Fruit fly (Drosophila melanogaster) whole organism, prepupa: ENCODE data around the gene CG43925.
"Not testable (repeated sequence)": the region's sequence is repeated elsewhere in the genome, so short reads cannot be mapped to it uniquely, and the experiment has no call there.

Experiments
- Blimp-1 ChIP-seq: fragments of 200-800 bp; sonication (Bioruptor generic); optimal IDR thresholded peaks from 3 replicates; lab custom pipeline; 2017; ENCODE audit warnings: missing biosample characterization, missing genetic modification characterization, mild to moderate bottlenecking, moderate library complexity, missing genetic modification reagents
- CG10631 ChIP-seq: fragments of 200-800 bp; sonication (Bioruptor generic); optimal IDR thresholded peaks from 2 replicates; lab custom pipeline; 2016; ENCODE audit warnings: missing biosample characterization, missing genetic modification characterization
- CG11294 ChIP-seq: fragments of 200-800 bp; sonication (Bioruptor generic); IDR thresholded peaks from 2 replicates; pipeline ENCODE4 v1.3.6; 2022; ENCODE audit warnings: missing biosample characterization, missing genetic modification characterization
- CG15336 ChIP-seq: fragments of 200-800 bp; sonication (Bioruptor generic); IDR thresholded peaks from 2 replicates; pipeline ENCODE4 v1.3.6; 2022; ENCODE audit warnings: missing biosample characterization, missing genetic modification characterization
- CG1621 ChIP-seq: fragments of 200-800 bp; sonication (Bioruptor generic); optimal IDR thresholded peaks from 3 replicates; lab custom pipeline; 2018; ENCODE audit warnings: missing biosample characterization, mild to moderate bottlenecking, missing genetic modification characterization
- CG3032 ChIP-seq: fragments of 200-800 bp; optimal IDR thresholded peaks from 2 replicates; lab custom pipeline; 2019; ENCODE audit warnings: missing biosample characterization, mild to moderate bottlenecking, missing genetic modification characterization, moderate library complexity
- CG31627 ChIP-seq: fragments of 200-800 bp; sonication (Bioruptor generic); optimal IDR thresholded peaks from 3 replicates; lab custom pipeline; 2016; ENCODE audit warnings: missing biosample characterization, missing genetic modification characterization
- CG32006 ChIP-seq: fragments of 200-800 bp; sonication (Bioruptor generic); optimal IDR thresholded peaks from 3 replicates; lab custom pipeline; 2017; ENCODE audit warnings: missing biosample characterization, mild to moderate bottlenecking, missing genetic modification characterization
- CG3919 ChIP-seq: fragments of 200-800 bp; sonication (Bioruptor generic); optimal IDR thresholded peaks from 3 replicates; lab custom pipeline; 2016; ENCODE audit warnings: missing biosample characterization, missing genetic modification characterization
- CG4318 ChIP-seq: fragments of 200-800 bp; sonication (Bioruptor generic); optimal IDR thresholded peaks from 3 replicates; lab custom pipeline; 2017; ENCODE audit warnings: missing biosample characterization, mild to moderate bottlenecking, missing genetic modification characterization
- CG6163 ChIP-seq: fragments of 200-800 bp; sonication (Bioruptor generic); IDR thresholded peaks from 3 replicates; pipeline ENCODE4 v1.3.6; 2022; ENCODE audit warnings: missing biosample characterization, missing genetic modification characterization
- CG6792 ChIP-seq: fragments of 200-800 bp; sonication (Bioruptor generic); optimal IDR thresholded peaks from 3 replicates; lab custom pipeline; 2016; ENCODE audit warnings: missing biosample characterization, missing genetic modification characterization
- CG8119 ChIP-seq: fragments of 200-800 bp; sonication (Bioruptor generic); IDR thresholded peaks from 3 replicates; pipeline ENCODE4 v1.3.6; 2022; ENCODE audit warnings: missing biosample characterization, missing genetic modification characterization
- CG8319 ChIP-seq: fragments of 200-800 bp; sonication (Bioruptor generic); optimal IDR thresholded peaks from 3 replicates; lab custom pipeline; 2016; ENCODE audit warnings: missing biosample characterization, missing genetic modification characterization
- CG8632 ChIP-seq: fragments of 200-800 bp; sonication (Bioruptor generic); optimal IDR thresholded peaks from 3 replicates; lab custom pipeline; 2016; ENCODE audit warnings: missing biosample characterization, missing genetic modification characterization
- Eip75B ChIP-seq: fragments of 200-800 bp; sonication (Bioruptor generic); optimal IDR thresholded peaks from 3 replicates; lab custom pipeline; 2016; ENCODE audit warnings: missing biosample characterization, missing genetic modification characterization
- Eip78C ChIP-seq: fragments of 200-800 bp; sonication (Bioruptor generic); peaks from one replicate; lab custom pipeline; 2016; ENCODE audit warnings: missing biosample characterization, missing genetic modification characterization
- Eip93F ChIP-seq: fragments of 200-800 bp; sonication (Bioruptor generic); optimal IDR thresholded peaks from 2 replicates; lab custom pipeline; 2016; ENCODE audit warnings: missing biosample characterization, mild to moderate bottlenecking, missing genetic modification characterization
- Ets96B ChIP-seq: fragments of 200-800 bp; optimal IDR thresholded peaks from 2 replicates; lab custom pipeline; 2019; ENCODE audit warnings: missing biosample characterization, mild to moderate bottlenecking, missing genetic modification characterization, moderate library complexity
- Gug ChIP-seq: fragments of 200-800 bp; sonication (Bioruptor generic); IDR thresholded peaks from 2 replicates; pipeline ENCODE4 v1.3.6; 2022; ENCODE audit warnings: missing biosample characterization, missing genetic modification characterization
- Hr38 ChIP-seq: sonication (Bioruptor generic); optimal IDR thresholded peaks from 2 replicates; lab custom pipeline; 2016; ENCODE audit warnings: missing biosample characterization, missing genetic modification characterization
- Hr39 ChIP-seq: fragments of 200-800 bp; sonication (Bioruptor generic); optimal IDR thresholded peaks from 2 replicates; lab custom pipeline; 2016; ENCODE audit warnings: missing biosample characterization, missing genetic modification characterization
- Lpt ChIP-seq: fragments of 200-800 bp; sonication (Bioruptor generic); optimal IDR thresholded peaks from 3 replicates; lab custom pipeline; 2016; ENCODE audit warnings: missing biosample characterization, missing genetic modification characterization
- Met ChIP-seq: fragments of 200-800 bp; sonication (Bioruptor generic); optimal IDR thresholded peaks from 3 replicates; lab custom pipeline; 2016; ENCODE audit warnings: missing biosample characterization, missing genetic modification characterization
- Sox102F ChIP-seq: fragments of 200-800 bp; sonication (Bioruptor generic); optimal IDR thresholded peaks from 2 replicates; lab custom pipeline; 2016; ENCODE audit warnings: missing biosample characterization, mild to moderate bottlenecking, missing genetic modification characterization
- Sox14 ChIP-seq: fragments of 200-800 bp; sonication (Bioruptor generic); optimal IDR thresholded peaks from 3 replicates; lab custom pipeline; 2016; ENCODE audit warnings: missing biosample characterization, missing genetic modification characterization
- Sox15 ChIP-seq: fragments of 200-800 bp; sonication (Bioruptor generic); optimal IDR thresholded peaks from 3 replicates; lab custom pipeline; 2016; ENCODE audit warnings: missing biosample characterization, missing genetic modification characterization
- achi ChIP-seq: fragments of 200-800 bp; sonication (Bioruptor generic); optimal IDR thresholded peaks from 3 replicates; lab custom pipeline; 2016; ENCODE audit warnings: missing biosample characterization, missing genetic modification characterization
- acj6 ChIP-seq: fragments of 200-800 bp; sonication (Bioruptor generic); optimal IDR thresholded peaks from 3 replicates; lab custom pipeline; 2016; ENCODE audit warnings: missing biosample characterization, missing genetic modification characterization
- cyc ChIP-seq: fragments of 200-800 bp; sonication (Bioruptor generic); optimal IDR thresholded peaks from 3 replicates; lab custom pipeline; 2016; ENCODE audit warnings: missing biosample characterization, missing genetic modification characterization
- eg ChIP-seq: fragments of 200-800 bp; sonication (Bioruptor generic); IDR thresholded peaks from 3 replicates; pipeline ENCODE4 v1.3.6; 2022; ENCODE audit warnings: missing biosample characterization, missing genetic modification characterization
- esn ChIP-seq: fragments of 200-800 bp; sonication (Bioruptor generic); optimal IDR thresholded peaks from 2 replicates; lab custom pipeline; 2016; ENCODE audit warnings: missing biosample characterization, mild to moderate bottlenecking, missing genetic modification characterization, moderate library complexity
- fd85E ChIP-seq: fragments of 200-800 bp; sonication (Bioruptor generic); optimal IDR thresholded peaks from 3 replicates; lab custom pipeline; 2016; ENCODE audit warnings: missing biosample characterization, missing genetic modification characterization
- fkh ChIP-seq: fragments of 200-800 bp; sonication (Bioruptor generic); optimal IDR thresholded peaks from 3 replicates; lab custom pipeline; 2017; ENCODE audit warnings: missing biosample characterization, mild to moderate bottlenecking, missing genetic modification characterization, moderate library complexity
- lz ChIP-seq: fragments of 200-800 bp; sonication (Bioruptor generic); optimal IDR thresholded peaks from 3 replicates; lab custom pipeline; 2016; ENCODE audit warnings: missing biosample characterization, missing genetic modification characterization
- pdm3 ChIP-seq: fragments of 200-800 bp; sonication (Bioruptor generic); optimal IDR thresholded peaks from 3 replicates; lab custom pipeline; 2016; ENCODE audit warnings: missing biosample characterization, missing genetic modification characterization
- salr ChIP-seq, 2 experiments: fragments of 200-800 bp; sonication (Bioruptor generic); optimal IDR thresholded peaks; 3 replicates each; lab custom pipeline; 2016 to 2018; ENCODE audit warnings: missing biosample characterization in 2 of 2, missing genetic modification characterization in 2 of 2, mild to moderate bottlenecking in 1 of 2
- spab ChIP-seq: fragments of 200-800 bp; sonication (Bioruptor generic); optimal IDR thresholded peaks from 2 replicates; lab custom pipeline; 2017; ENCODE audit warnings: missing biosample characterization, mild to moderate bottlenecking, missing genetic modification characterization, missing genetic modification reagents
- svp ChIP-seq: fragments of 200-800 bp; sonication (Bioruptor generic); peaks from one replicate; lab custom pipeline; 2016; ENCODE audit warnings: missing biosample characterization, missing genetic modification characterization
- topi ChIP-seq: fragments of 200-800 bp; sonication (Bioruptor generic); optimal IDR thresholded peaks from 3 replicates; lab custom pipeline; 2016; ENCODE audit warnings: missing biosample characterization, missing genetic modification characterization
- vri ChIP-seq: fragments of 200-800 bp; sonication (Bioruptor generic); optimal IDR thresholded peaks from 3 replicates; lab custom pipeline; 2016; ENCODE audit warnings: missing biosample characterization, mild to moderate bottlenecking, missing genetic modification characterization

Gene CG43925

dm6 chr2L:13211764-13212265 lies 35.6 kb downstream of the CG43925 start, which contains the start of gene CG15482:
CG15482 (minus strand) TSS chr2L:13211814.
- TF ChIP-seq CG6792, fd85E, Met (GFP tag; lab: Kevin White, UChicago): not testable (repeated sequence)
- TF ChIP-seq, all 60 proteins: peak for 0; not testable (repeated sequence) for 60

- TF ChIP-seq Eip78C (GFP tag; lab: Kevin White, UChicago), result no peak
- no peak for TF ChIP-seq CG6792 (GFP tag; lab: Kevin White, UChicago)
- no peak for TF ChIP-seq Eip75B (GFP tag; lab: Kevin White, UChicago)
- TF ChIP-seq eg, result no peak
- no peak for TF ChIP-seq cyc (GFP tag; lab: Kevin White, UChicago)
- TF ChIP-seq CG4318, result no peak
- TF ChIP-seq CG11294 (GFP tag; lab: Robert Waterston, UW), result no peak
Measured at dm6 chr2L:13215010-13215409, 38.8 kb downstream of the CG43925 start, which contains the start of gene kek4. kek4 (minus strand) TSS chr2L:13215350.

- TF ChIP-seq topi, result peak; percentile 45
- peak; percentile 11 for TF ChIP-seq lz
- peak; percentile 9 for TF ChIP-seq CG3032 (tag; lab: Kevin White, UChicago)
- peak; percentile 34 for TF ChIP-seq fkh (GFP tag; lab: Kevin White, UChicago)
- peak; percentile 92 for TF ChIP-seq svp (GFP tag; lab: Kevin White, UChicago)
- peak; percentile 49 for TF ChIP-seq cyc (GFP tag; lab: Kevin White, UChicago)
- TF ChIP-seq Eip78C (GFP tag; lab: Kevin White, UChicago), result peak; percentile 78
- peak; percentile 29; the same call in 1 of the 2 replicates for TF ChIP-seq CG15336 (GFP tag; lab: Robert Waterston, UW)
- peak; percentile 58 for TF ChIP-seq esn (GFP tag; lab: Kevin White, UChicago)
Measured at dm6 chr2L:13215640-13216129, 39.5 kb downstream of the CG43925 start.

dm6 chr2L:13219281-13220092 lies 43.3 kb downstream of the CG43925 start, which contains the start of the genes CG9426 and mRF1:
CG9426 (minus strand) TSS chr2L:13219923.
mRF1 (plus strand) TSS chr2L:13219979.
- peak; percentile 47 for TF ChIP-seq esn (GFP tag; lab: Kevin White, UChicago)
- TF ChIP-seq Sox14 (GFP tag; lab: Kevin White, UChicago), result peak; percentile 65
- no peak for TF ChIP-seq acj6 (GFP tag; lab: Kevin White, UChicago)
- peak; percentile 80 for TF ChIP-seq svp (GFP tag; lab: Kevin White, UChicago)
- TF ChIP-seq CG11294 (GFP tag; lab: Robert Waterston, UW), result no peak
- no peak for TF ChIP-seq fd85E (GFP tag; lab: Kevin White, UChicago)
- TF ChIP-seq eg, result no peak
- no peak for TF ChIP-seq CG8319 (GFP tag; lab: Kevin White, UChicago)
- TF ChIP-seq Sox102F (GFP tag; lab: Kevin White, UChicago), result no peak
- no peak for TF ChIP-seq Sox15 (GFP tag; lab: Kevin White, UChicago)
- TF ChIP-seq Gug (GFP tag; lab: Robert Waterston, UW), result no peak
- TF ChIP-seq fkh (GFP tag; lab: Kevin White, UChicago), result peak; percentile 85
- peak; percentile 46 for TF ChIP-seq topi
- no peak for TF ChIP-seq Hr38 (GFP tag; lab: Kevin White, UChicago)
- TF ChIP-seq CG8119 (GFP tag; lab: Robert Waterston, UW), result no peak
- peak; percentile 13 for TF ChIP-seq CG31627 (GFP tag; lab: Kevin White, UChicago)
- TF ChIP-seq Eip78C (GFP tag; lab: Kevin White, UChicago), result peak; percentile 36
- no peak for TF ChIP-seq CG8632 (GFP tag; lab: Kevin White, UChicago)
- TF ChIP-seq Blimp-1 (GFP tag; lab: Kevin White, UChicago), result no peak
- no peak for TF ChIP-seq Eip75B (GFP tag; lab: Kevin White, UChicago)
- no peak for TF ChIP-seq CG4318
- TF ChIP-seq Ets96B (tag; lab: Kevin White, UChicago), result no peak
- TF ChIP-seq lz, result peak; percentile 6
- no peak for TF ChIP-seq CG1621 (tag; lab: Kevin White, UChicago)
- TF ChIP-seq CG15336 (GFP tag; lab: Robert Waterston, UW), result no peak
- no peak for TF ChIP-seq cyc (GFP tag; lab: Kevin White, UChicago)
- no peak for TF ChIP-seq Lpt (GFP tag; lab: Kevin White, UChicago)
- no peak for TF ChIP-seq CG6163
- TF ChIP-seq Eip93F (GFP tag; lab: Kevin White, UChicago), result no peak
- no peak for TF ChIP-seq spab (GFP tag; lab: Kevin White, UChicago)
- TF ChIP-seq salr (GFP tag; optimal IDR thresholded peaks at IDR 0.05; lab: Kevin White, UChicago), result no peak
- TF ChIP-seq vri (GFP tag; lab: Kevin White, UChicago), result no peak
- TF ChIP-seq CG3032 (tag; lab: Kevin White, UChicago), result peak; percentile 21
- no peak for TF ChIP-seq CG32006 (GFP tag; lab: Kevin White, UChicago)
- no peak for TF ChIP-seq pdm3 (GFP tag; lab: Kevin White, UChicago)
- no peak for TF ChIP-seq Hr39 (GFP tag; lab: Kevin White, UChicago)
- TF ChIP-seq achi, result no peak
- no peak for TF ChIP-seq CG3919 (GFP tag; lab: Kevin White, UChicago)
- no peak for TF ChIP-seq CG10631 (GFP tag; lab: Kevin White, UChicago)
